Fruit fly (Drosophila melanogaster) whole organism, embryonic: ENCODE data around the gene CG7739.
A peak's percentile ranks its signal among the peaks of the same experiment; 100 is the strongest.

ENCODE experiments used
- BtbVII ChIP-seq: fragments of 200-800 bp; sonication (Bioruptor generic); optimal IDR thresholded peaks from 3 replicates; lab custom pipeline; 2017; ENCODE audit warnings: missing biosample characterization, mild to moderate bottlenecking, missing genetic modification characterization
- CG10565 ChIP-seq: fragments of 200-800 bp; sonication (Bioruptor generic); optimal IDR thresholded peaks from 3 replicates; lab custom pipeline; 2016; ENCODE audit warnings: missing biosample characterization, mild to moderate bottlenecking, missing genetic modification characterization
- CG10959 ChIP-seq: fragments of 200-800 bp; sonication (Bioruptor generic); IDR thresholded peaks from 2 replicates; pipeline ENCODE4 v1.3.6; 2022; ENCODE audit warnings: missing biosample characterization, missing genetic modification characterization
- CG11456 ChIP-seq: fragments of 200-800 bp; sonication (Bioruptor generic); IDR thresholded peaks from 3 replicates; pipeline ENCODE4 v1.3.6; 2022; ENCODE audit warnings: missing biosample characterization, missing genetic modification characterization
- CG1233 ChIP-seq: fragments of 200-800 bp; sonication (Bioruptor generic); optimal IDR thresholded peaks from 4 replicates; lab custom pipeline; 2018; ENCODE audit warnings: missing biosample characterization, mild to moderate bottlenecking, missing genetic modification characterization
- CG13894 ChIP-seq: fragments of 200-800 bp; sonication (Bioruptor generic); optimal IDR thresholded peaks from 3 replicates; lab custom pipeline; 2018; ENCODE audit warnings: missing biosample characterization, mild to moderate bottlenecking, missing genetic modification characterization, moderate library complexity
- CG1529 ChIP-seq: fragments of 200-800 bp; sonication (Bioruptor generic); optimal IDR thresholded peaks from 3 replicates; lab custom pipeline; 2018; ENCODE audit warnings: missing biosample characterization, missing genetic modification characterization
- CG17186 ChIP-seq: fragments of 200-800 bp; sonication (Bioruptor generic); optimal IDR thresholded peaks from 3 replicates; lab custom pipeline; 2017; ENCODE audit warnings: missing biosample characterization, missing genetic modification reagents, missing genetic modification characterization
- CG18262 ChIP-seq: fragments of 200-800 bp; optimal IDR thresholded peaks from 3 replicates; lab custom pipeline; 2019; ENCODE audit warnings: missing biosample characterization, mild to moderate bottlenecking, missing genetic modification characterization, moderate library complexity
- CG3163 ChIP-seq: fragments of 200-800 bp; sonication (Bioruptor generic); optimal IDR thresholded peaks from 3 replicates; lab custom pipeline; 2016; ENCODE audit warnings: missing biosample characterization, missing genetic modification characterization
- CG34376 ChIP-seq: fragments of 200-800 bp; sonication (Bioruptor generic); optimal IDR thresholded peaks from 2 replicates; lab custom pipeline; 2018; ENCODE audit warnings: missing biosample characterization, mild to moderate bottlenecking, missing genetic modification characterization
- CG4730 ChIP-seq: fragments of 200-800 bp; sonication (Bioruptor generic); IDR thresholded peaks from 2 replicates; pipeline ENCODE4 v1.3.6; 2022; ENCODE audit warnings: missing biosample characterization, missing genetic modification characterization
- CG9932 ChIP-seq: fragments of 200-800 bp; sonication (Bioruptor generic); IDR thresholded peaks from 2 replicates; pipeline ENCODE4 v1.3.6; 2022; ENCODE audit warnings: missing biosample characterization, missing genetic modification characterization
- Chrac-16 ChIP-seq: fragments of 200-800 bp; sonication (Bioruptor generic); optimal IDR thresholded peaks from 3 replicates; lab custom pipeline; 2016; ENCODE audit warnings: missing biosample characterization, missing genetic modification characterization
- Doc3 ChIP-seq: fragments of 200-800 bp; sonication (Bioruptor generic); IDR thresholded peaks from 3 replicates; pipeline ENCODE4 v1.3.6; 2022; ENCODE audit warnings: missing biosample characterization, missing genetic modification characterization; ENCODE audit not compliant: partially characterized antibody
- Ets97D ChIP-seq: fragments of 200-800 bp; sonication (Bioruptor generic); optimal IDR thresholded peaks from 3 replicates; lab custom pipeline; 2016; ENCODE audit warnings: missing biosample characterization, missing genetic modification characterization
- Hsf ChIP-seq: fragments of 200-800 bp; sonication (Bioruptor generic); optimal IDR thresholded peaks from 3 replicates; lab custom pipeline; 2016; ENCODE audit warnings: missing biosample characterization, missing genetic modification characterization
- Max ChIP-seq: fragments of 200-800 bp; sonication (Bioruptor generic); optimal IDR thresholded peaks from 2 replicates; lab custom pipeline; 2016; ENCODE audit warnings: missing biosample characterization, mild to moderate bottlenecking, missing genetic modification characterization
- Nf-YA ChIP-seq: fragments of 200-800 bp; sonication (Bioruptor generic); IDR thresholded peaks from 2 replicates; pipeline ENCODE4 v1.3.6; 2022; ENCODE audit warnings: missing biosample characterization, missing genetic modification characterization
- Oaz ChIP-seq: fragments of 200-800 bp; sonication (Bioruptor generic); IDR thresholded peaks from 2 replicates; pipeline ENCODE4 v1.3.6; 2022; ENCODE audit warnings: missing biosample characterization, missing genetic modification characterization
- Ptx1 ChIP-seq: fragments of 200-800 bp; sonication (Bioruptor generic); IDR thresholded peaks from 2 replicates; pipeline ENCODE4 v1.3.6; 2022; ENCODE audit warnings: missing biosample characterization, missing genetic modification characterization
- Side ChIP-seq: fragments of 200-800 bp; sonication (Bioruptor generic); optimal IDR thresholded peaks from 2 replicates; lab custom pipeline; 2016; ENCODE audit warnings: missing biosample characterization, missing genetic modification characterization
- Sry-δ ChIP-seq: fragments of 200-800 bp; sonication (Bioruptor generic); optimal IDR thresholded peaks from 2 replicates; lab custom pipeline; 2016; ENCODE audit warnings: missing biosample characterization, missing genetic modification characterization
- Trl ChIP-seq, 3 experiments: fragments of >200 bp in 2 of 3; fragments of 200-800 bp in 1 of 3; sonication (Bioruptor generic) in 1 of 3; optimal IDR thresholded peaks; 2 replicates in 1 of 3; 3 replicates in 2 of 3; lab custom pipeline; 2016 to 2017; ENCODE audit warnings: missing biosample characterization in 1 of 3, missing genetic modification characterization in 1 of 3
- al ChIP-seq: fragments of 200-800 bp; sonication (Bioruptor generic); IDR thresholded peaks from 2 replicates; pipeline ENCODE4 v1.3.6; 2022; ENCODE audit warnings: missing biosample characterization, missing genetic modification characterization
- ap ChIP-seq: fragments of 200-800 bp; sonication (Bioruptor generic); IDR thresholded peaks from 2 replicates; pipeline ENCODE4 v1.3.6; 2022; ENCODE audit warnings: missing biosample characterization, missing genetic modification characterization
- chinmo ChIP-seq: fragments of 200-800 bp; sonication (Bioruptor generic); IDR thresholded peaks from 4 replicates; pipeline ENCODE4 v1.3.6; 2022; ENCODE audit warnings: missing biosample characterization, missing genetic modification characterization; ENCODE audit not compliant: partially characterized antibody
- chm ChIP-seq: fragments of 200-800 bp; sonication (Bioruptor generic); IDR thresholded peaks from 2 replicates; pipeline ENCODE4 v1.3.6; 2022; ENCODE audit warnings: missing biosample characterization, missing genetic modification characterization
- cwo ChIP-seq: fragments of 200-800 bp; sonication (Bioruptor generic); optimal IDR thresholded peaks from 3 replicates; lab custom pipeline; 2017; ENCODE audit warnings: missing biosample characterization, missing genetic modification characterization, mild to moderate bottlenecking, moderate library complexity, missing genetic modification reagents
- en ChIP-seq: fragments of 200-800 bp; sonication (Bioruptor generic); optimal IDR thresholded peaks from 2 replicates; lab custom pipeline; 2016; ENCODE audit warnings: missing biosample characterization, missing genetic modification characterization
- fd102C ChIP-seq: fragments of 200-800 bp; sonication (Bioruptor generic); optimal IDR thresholded peaks from 2 replicates; lab custom pipeline; 2018; ENCODE audit warnings: missing biosample characterization, mild to moderate bottlenecking, missing genetic modification characterization, moderate library complexity
- fru ChIP-seq: fragments of >200 bp; optimal IDR thresholded peaks from 2 replicates; lab custom pipeline; 2017
- fu2 ChIP-seq: fragments of 200-800 bp; sonication (Bioruptor generic); optimal IDR thresholded peaks from 2 replicates; lab custom pipeline; 2016; ENCODE audit warnings: missing biosample characterization, missing genetic modification characterization
- gem ChIP-seq: fragments of 200-800 bp; sonication (Bioruptor generic); optimal IDR thresholded peaks from 2 replicates; lab custom pipeline; 2019; ENCODE audit warnings: missing biosample characterization, mild to moderate bottlenecking, missing genetic modification characterization, moderate library complexity
- gsb ChIP-seq: fragments of 200-800 bp; sonication (Bioruptor generic); IDR thresholded peaks from 2 replicates; pipeline ENCODE4 v1.3.6; 2022; ENCODE audit warnings: missing biosample characterization, missing genetic modification characterization
- gsb-n ChIP-seq: fragments of 200-800 bp; sonication (Bioruptor generic); optimal IDR thresholded peaks from 3 replicates; lab custom pipeline; 2018; ENCODE audit warnings: missing biosample characterization, mild to moderate bottlenecking, missing genetic modification characterization
- ind ChIP-seq: fragments of 200-800 bp; sonication (Bioruptor generic); optimal IDR thresholded peaks from 3 replicates; lab custom pipeline; 2016; ENCODE audit warnings: missing biosample characterization, missing genetic modification characterization
- kni ChIP-seq: fragments of 200-800 bp; sonication (Bioruptor generic); optimal IDR thresholded peaks from 3 replicates; lab custom pipeline; 2017; ENCODE audit warnings: mild to moderate bottlenecking, missing biosample characterization, missing genetic modification reagents, missing genetic modification characterization
- lmd ChIP-seq: fragments of 200-800 bp; sonication (Bioruptor generic); IDR thresholded peaks from 2 replicates; pipeline ENCODE4 v1.3.6; 2022; ENCODE audit warnings: missing biosample characterization, missing genetic modification characterization
- lola ChIP-seq, 3 experiments: fragments of >200 bp in 2 of 3; fragments of 200-800 bp in 1 of 3; sonication (Bioruptor generic) in 1 of 3; optimal IDR thresholded peaks; 2 replicates each; lab custom pipeline; 2017 to 2019; ENCODE audit warnings: missing biosample characterization in 3 of 3, missing genetic modification characterization in 3 of 3, mild to moderate bottlenecking in 1 of 3, moderate library complexity in 1 of 3
- lov ChIP-seq, 2 experiments: fragments of 200-800 bp in 1 of 2; fragments of >200 bp in 1 of 2; sonication (Bioruptor generic) in 1 of 2; IDR thresholded peaks in 1 of 2; optimal IDR thresholded peaks in 1 of 2; 2 replicates in 1 of 2; 3 replicates in 1 of 2; pipeline versions ENCODE4 v1.3.6 to Lab custom; 2017 to 2022; ENCODE audit warnings: missing biosample characterization in 1 of 2, missing genetic modification characterization in 1 of 2
- nmo ChIP-seq: fragments of 200-800 bp; sonication (Bioruptor generic); optimal IDR thresholded peaks from 2 replicates; lab custom pipeline; 2018; ENCODE audit warnings: missing biosample characterization, mild to moderate bottlenecking, missing genetic modification characterization, moderate library complexity
- odd ChIP-seq: fragments of 200-800 bp; sonication (Bioruptor generic); optimal IDR thresholded peaks from 2 replicates; lab custom pipeline; 2017; ENCODE audit warnings: missing biosample characterization, mild to moderate bottlenecking, missing genetic modification characterization
- onecut ChIP-seq: fragments of 200-800 bp; sonication (Bioruptor generic); IDR thresholded peaks from 2 replicates; pipeline ENCODE4 v1.3.6; 2022; ENCODE audit warnings: missing biosample characterization, missing genetic modification characterization
- row ChIP-seq: fragments of 200-800 bp; sonication (Bioruptor generic); IDR thresholded peaks from 3 replicates; pipeline ENCODE4 v1.3.6; 2022; ENCODE audit warnings: missing biosample characterization, missing genetic modification characterization
- tll ChIP-seq, 2 experiments: fragments of 200-800 bp in 1 of 2; fragments of >200 bp in 1 of 2; sonication (Bioruptor generic) in 1 of 2; optimal IDR thresholded peaks; 2 replicates each; lab custom pipeline; 2017 to 2019; ENCODE audit warnings: missing biosample characterization in 2 of 2, missing genetic modification characterization in 2 of 2, mild to moderate bottlenecking in 1 of 2, moderate library complexity in 1 of 2
- vnd ChIP-seq: fragments of 200-800 bp; sonication (Bioruptor generic); IDR thresholded peaks from 3 replicates; pipeline ENCODE4 v1.3.6; 2022; ENCODE audit warnings: missing biosample characterization, missing genetic modification characterization; ENCODE audit not compliant: partially characterized antibody
- zfh2 ChIP-seq: fragments of 200-800 bp; sonication (Bioruptor generic); optimal IDR thresholded peaks from 2 replicates; lab custom pipeline; 2016; ENCODE audit warnings: missing biosample characterization, missing genetic modification characterization

The CG7739 gene

dm6 chr3L:15532368-15533030, 30.4 kb downstream of the CG7739 start (continued):
- TF ChIP-seq chinmo (GFP tag; lab: Robert Waterston, UW) = peak; percentile 86; the same call in 2 of the 4 replicates
- TF ChIP-seq Ptx1 (GFP tag; lab: Robert Waterston, UW) = peak; percentile 71
- TF ChIP-seq CG10959 (GFP tag; lab: Robert Waterston, UW) = peak; percentile 24; the same call in 1 of the 2 replicates
- TF ChIP-seq gsb (GFP tag; lab: Robert Waterston, UW) = peak; percentile 47; the same call in 1 of the 2 replicates
- peak; percentile 39 for TF ChIP-seq gem (tag; lab: Kevin White, UChicago)
- TF ChIP-seq BtbVII (GFP tag; lab: Kevin White, UChicago) = no peak
- TF ChIP-seq CG11456 = 0 out of 3 replicates have a peak, but pooled peaks have one; percentile 43
- TF ChIP-seq CG18262 (tag; lab: Kevin White, UChicago) = peak; percentile 79
- TF ChIP-seq Chrac-16 (GFP tag; lab: Kevin White, UChicago) = peak; percentile 1
- peak; percentile 35; the same call in 1 of the 2 replicates for TF ChIP-seq al
- TF ChIP-seq CG10565 (GFP tag; lab: Kevin White, UChicago) = no peak
- TF ChIP-seq lola (GFP tag; optimal IDR thresholded peaks at IDR 0.05; lab: Kevin White, UChicago) = peak in 1 of 3 experiments; percentile 42
- TF ChIP-seq Ets97D (GFP tag; lab: Kevin White, UChicago) = no peak
- TF ChIP-seq CG13894 (tag; lab: Kevin White, UChicago) = no peak
- TF ChIP-seq gsb-n (tag; lab: Kevin White, UChicago) = peak; percentile 73
- TF ChIP-seq Nf-YA (GFP tag; lab: Robert Waterston, UW) = peak; percentile 53; the same call in 1 of the 2 replicates
- peak; percentile 2 for TF ChIP-seq Hsf (GFP tag; lab: Kevin White, UChicago)
- TF ChIP-seq nmo (GFP tag; lab: Kevin White, UChicago) = peak; percentile 16
- no peak for TF ChIP-seq CG17186 (GFP tag; lab: Kevin White, UChicago)
- TF ChIP-seq CG34376 (GFP tag; lab: Kevin White, UChicago) = no peak
- TF ChIP-seq ind = peak; percentile 52
- peak; percentile 23; the same call in 1 of the 2 replicates for TF ChIP-seq chm (GFP tag; lab: Robert Waterston, UW)
- TF ChIP-seq CG4730 = 0 out of 2 replicates have a peak, but pooled peaks have one; percentile 31
- no peak for TF ChIP-seq Sry-δ (GFP tag; lab: Kevin White, UChicago)
- TF ChIP-seq CG9932 = peak; percentile 55
- TF ChIP-seq Doc3 (GFP tag; lab: Robert Waterston, UW) = no peak
- no peak for TF ChIP-seq fru (lab: Kevin White, UChicago)
- peak; percentile 27 for TF ChIP-seq kni (GFP tag; lab: Kevin White, UChicago)
- TF ChIP-seq cwo = peak; percentile 34
- TF ChIP-seq Side = peak; percentile 33
- TF ChIP-seq en (GFP tag; lab: Kevin White, UChicago) = no peak
- TF ChIP-seq fd102C = no peak
- peak; percentile 60 to 70 for TF ChIP-seq Trl (optimal IDR thresholded peaks at IDR 0.05; lab: Kevin White, UChicago)
- TF ChIP-seq Trl (GFP tag; optimal IDR thresholded peaks at IDR 0.05; lab: Kevin White, UChicago) = peak; percentile 56
- TF ChIP-seq Max (GFP tag; lab: Kevin White, UChicago) = peak; percentile 27
- TF ChIP-seq onecut (GFP tag; lab: Robert Waterston, UW) = peak; percentile 23; the same call in 1 of the 2 replicates
- peak; percentile 22 for TF ChIP-seq zfh2
- TF ChIP-seq vnd (GFP tag; lab: Robert Waterston, UW) = no peak
- TF ChIP-seq ap (GFP tag; lab: Robert Waterston, UW) = no peak
- TF ChIP-seq tll (GFP tag; optimal IDR thresholded peaks at IDR 0.05; lab: Kevin White, UChicago) = no peak
- peak; percentile 48 for TF ChIP-seq row (GFP tag; lab: Robert Waterston, UW)
- no peak for TF ChIP-seq fu2 (GFP tag; lab: Kevin White, UChicago)
- no peak for TF ChIP-seq odd
- 0 out of 2 replicates have a peak, but pooled peaks have one; percentile 15 for TF ChIP-seq Oaz (GFP tag; lab: Robert Waterston, UW)
- peak; percentile 89 for TF ChIP-seq CG3163
- no peak for TF ChIP-seq CG1529
- peak; percentile 19 for TF ChIP-seq CG1233 (GFP tag; lab: Kevin White, UChicago)
- peak; percentile 58 for TF ChIP-seq lmd (GFP tag; lab: Robert Waterston, UW)
- TF ChIP-seq lov (optimal IDR thresholded peaks at IDR 0.05; lab: Kevin White, UChicago) = no peak
- TF ChIP-seq lov (GFP tag; IDR thresholded peaks at IDR 0.05; lab: Robert Waterston, UW) = 0 out of 3 replicates have a peak, but pooled peaks have one; percentile 27
